Worm (Caenorhabditis elegans): ENCODE measurements around the gene fbxa-26.
"Not testable (repeated sequence)": the region's sequence is repeated elsewhere in the genome, so short reads cannot be mapped to it uniquely, and the experiment has no call there.

- not testable (repeated sequence) for TF ChIP-seq flt-1 (GFP tag; IDR thresholded peaks at IDR 0.05); klf-2 (GFP tag; conservative IDR thresholded peaks at IDR 0.05); ref-1 (GFP tag; conservative IDR thresholded peaks at IDR 0.05); ztf-29 (GFP tag; IDR thresholded peaks at IDR 0.05); T22C8.4 (GFP tag; IDR thresholded peaks at IDR 0.05); med-1 (GFP tag; optimal IDR thresholded peaks at IDR 0.05; ENCODE audit: insufficient read depth); cog-1 (tag; optimal IDR thresholded peaks at IDR 0.05); ztf-23 (GFP tag; IDR thresholded peaks at IDR 0.05); tab-1 (GFP tag; IDR thresholded peaks at IDR 0.05)
Measured at ce11 chrIII:1357973-1358372, 15.7 kb upstream of the fbxa-26 start, which contains the start of gene Y82E9BR.8.
